Worm (Caenorhabditis elegans): Measurements from ENCODE around the gene Y44A6D.7.

Y44A6D.7 gene

ce11 chrV:20778257-20778697 lies 36.2 kb upstream of the Y44A6D.7 start (continued):
- TF ChIP-seq nhr-77 (tag; optimal IDR thresholded peaks at IDR 0.05) (peak; percentile 97), nhr-47 (tag; optimal IDR thresholded peaks at IDR 0.05) (peak; percentile 99), pqm-1 (tag; optimal IDR thresholded peaks at IDR 0.05) (peak; percentile 90), tlp-1 (tag; optimal IDR thresholded peaks at IDR 0.05) (no peak), sox-4 (tag; optimal IDR thresholded peaks at IDR 0.05) (peak; percentile 94), C16A3.4 (tag; optimal IDR thresholded peaks at IDR 0.05) (peak; percentile 97), nhr-76 (tag; optimal IDR thresholded peaks at IDR 0.05) (no peak), ces-1 (GFP tag; optimal IDR thresholded peaks at IDR 0.05) (peak; percentile 66), nhr-237 (tag; optimal IDR thresholded peaks at IDR 0.05) (peak; percentile 94), sup-37 (GFP tag; optimal IDR thresholded peaks at IDR 0.05) (peak; percentile 95), nhr-71 (tag; optimal IDR thresholded peaks at IDR 0.05) (peak; percentile 100), ceh-88 (GFP tag; IDR thresholded peaks at IDR 0.05) (peak; percentile 95), mef-2 (tag; optimal IDR thresholded peaks at IDR 0.05) (peak; percentile 94), nhr-12 (tag; optimal IDR thresholded peaks at IDR 0.05) (no peak), F16B12.6 (tag; optimal IDR thresholded peaks at IDR 0.05) (no peak), efl-1 (optimal IDR thresholded peaks at IDR 0.05) (peak; percentile 88 to 96), efl-1 (GFP tag; optimal IDR thresholded peaks at IDR 0.05 in 1 of 2) (peak; percentile 61 to 96), mep-1 (tag; optimal IDR thresholded peaks at IDR 0.05) (peak; percentile 98), zag-1 (tag; optimal IDR thresholded peaks at IDR 0.05) (peak; percentile 78), ceh-90 (tag; optimal IDR thresholded peaks at IDR 0.05) (no peak), efl-3 (GFP tag; optimal IDR thresholded peaks at IDR 0.05) (peak; percentile 58), ztf-4 (tag; optimal IDR thresholded peaks at IDR 0.05) (peak; percentile 97), ceh-82 (tag; optimal IDR thresholded peaks at IDR 0.05) (peak; percentile 90 to 95 (median 92)), Y116A8C.19 (tag; optimal IDR thresholded peaks at IDR 0.05; ENCODE audit: borderline replicate concordance) (peak; percentile 41), irx-1 (tag; optimal IDR thresholded peaks at IDR 0.05) (peak; percentile 94), ceh-8 (GFP tag; optimal IDR thresholded peaks at IDR 0.05) (peak; percentile 96), egl-27 (tag; optimal IDR thresholded peaks at IDR 0.05) (peak; percentile 41 to 98), unc-62 (GFP tag; optimal IDR thresholded peaks at IDR 0.05) (no peak), grh-1 (GFP tag; IDR thresholded peaks at IDR 0.05) (peak; percentile 93), aha-1 (tag; optimal IDR thresholded peaks at IDR 0.05) (peak; percentile 77), lir-3 (tag; optimal IDR thresholded peaks at IDR 0.05; ENCODE audit: poor library complexity) (peak; percentile 90), pag-3 (tag; optimal IDR thresholded peaks at IDR 0.05; ENCODE audit: borderline replicate concordance, insufficient read depth) (no peak), egl-13 (tag; optimal IDR thresholded peaks at IDR 0.05) (peak; percentile 98), dsc-1 (tag; optimal IDR thresholded peaks at IDR 0.05) (peak; percentile 99), nhr-90 (tag; optimal IDR thresholded peaks at IDR 0.05; ENCODE audit: poor library complexity) (peak; percentile 97), lin-39 (tag; optimal IDR thresholded peaks at IDR 0.05) (peak; percentile 91), C34B4.2 (tag; optimal IDR thresholded peaks at IDR 0.05) (peak; percentile 58), jun-1 (tag; optimal IDR thresholded peaks at IDR 0.05) (peak; percentile 96), nhr-20 (tag; optimal IDR thresholded peaks at IDR 0.05) (peak; percentile 100), ceh-63 (GFP tag; optimal IDR thresholded peaks at IDR 0.05) (peak; percentile 59), snpc-4 (tag; optimal IDR thresholded peaks at IDR 0.05) (peak; percentile 73), fkh-10 (GFP tag; optimal IDR thresholded peaks at IDR 0.05) (peak; percentile 98), hlh-4 (tag; optimal IDR thresholded peaks at IDR 0.05) (no peak), unc-86 (tag; optimal IDR thresholded peaks at IDR 0.05) (peak; percentile 99), lin-35 (GFP tag; optimal IDR thresholded peaks at IDR 0.05) (peak; percentile 87 to 92), C04F5.9 (tag; optimal IDR thresholded peaks at IDR 0.05) (peak; percentile 89), mdl-1 (tag; optimal IDR thresholded peaks at IDR 0.05) (peak; percentile 99 to 100), nhr-28 (tag; optimal IDR thresholded peaks at IDR 0.05) (no peak), ztf-11 (tag; optimal IDR thresholded peaks at IDR 0.05) (peak in 1 of 2 experiments; percentile 95), lin-15B (tag; optimal IDR thresholded peaks at IDR 0.05) (peak; percentile 40), zip-4 (GFP tag; optimal IDR thresholded peaks at IDR 0.05) (peak; percentile 91)

Data from whole organism, L1 larva.